Worm (Caenorhabditis elegans) whole organism, L1 larva: ENCODE results near the gene T04H1.12.

Experiments used
- F16B12.6 ChIP-seq: fragments of 150-350 bp; optimal IDR thresholded peaks from 2 replicates; lab custom pipeline; 2014; ENCODE audit warnings: missing biosample characterization, missing genetic modification characterization
- ama-1 ChIP-seq: fragments of 150-350 bp; optimal IDR thresholded peaks from 2 replicates; lab custom pipeline; 2014
- efl-3 ChIP-seq: fragments of 200-800 bp; sonication (Bioruptor generic); optimal IDR thresholded peaks from 2 replicates; lab custom pipeline; 2018; ENCODE audit warnings: mild to moderate bottlenecking, missing genetic modification characterization, missing compliant biosample characterization
- isw-1 ChIP-seq: fragments of 200-800 bp; sonication (Bioruptor generic); IDR thresholded peaks from 2 replicates; pipeline ENCODE4 v1.3.6; 2022; ENCODE audit warnings: missing genetic modification characterization, missing compliant biosample characterization
- lin-39 ChIP-seq: fragments of 150-350 bp; optimal IDR thresholded peaks from 2 replicates; lab custom pipeline; 2014; ENCODE audit warnings: missing biosample characterization, missing genetic modification reagents, missing genetic modification characterization
- nhr-11 ChIP-seq: fragments of 150-350 bp; optimal IDR thresholded peaks from 2 replicates; lab custom pipeline; 2014; ENCODE audit warnings: missing biosample characterization, missing genetic modification characterization
- nhr-76 ChIP-seq: sonication (generic microtip); optimal IDR thresholded peaks from 2 replicates; lab custom pipeline; 2017; ENCODE audit warnings: missing biosample characterization, missing genetic modification characterization
- pqm-1 ChIP-seq: sonication (generic microtip); optimal IDR thresholded peaks from 3 replicates; lab custom pipeline; 2017; ENCODE audit warnings: missing biosample characterization, missing genetic modification characterization
- snpc-4 ChIP-seq: fragments of 150-350 bp; optimal IDR thresholded peaks from 2 replicates; lab custom pipeline; 2014; ENCODE audit warnings: missing biosample characterization, missing genetic modification characterization
- sptf-1 ChIP-seq: fragments of 150-350 bp; optimal IDR thresholded peaks from 2 replicates; lab custom pipeline; 2014; ENCODE audit warnings: missing biosample characterization, missing genetic modification characterization
- unc-62 ChIP-seq: fragments of 150-350 bp; optimal IDR thresholded peaks from 2 replicates; lab custom pipeline; 2014; ENCODE audit warnings: missing biosample characterization, missing genetic modification reagents, missing genetic modification characterization
- unc-98 ChIP-seq: fragments of 200-800 bp; sonication (Bioruptor generic); IDR thresholded peaks from 2 replicates; pipeline ENCODE4 v1.3.6; 2022; ENCODE audit warnings: missing genetic modification characterization, missing compliant biosample characterization
- zag-1 ChIP-seq: fragments of 150-350 bp; optimal IDR thresholded peaks from 2 replicates; lab custom pipeline; 2014; ENCODE audit warnings: missing biosample characterization, missing genetic modification characterization

DNA sequence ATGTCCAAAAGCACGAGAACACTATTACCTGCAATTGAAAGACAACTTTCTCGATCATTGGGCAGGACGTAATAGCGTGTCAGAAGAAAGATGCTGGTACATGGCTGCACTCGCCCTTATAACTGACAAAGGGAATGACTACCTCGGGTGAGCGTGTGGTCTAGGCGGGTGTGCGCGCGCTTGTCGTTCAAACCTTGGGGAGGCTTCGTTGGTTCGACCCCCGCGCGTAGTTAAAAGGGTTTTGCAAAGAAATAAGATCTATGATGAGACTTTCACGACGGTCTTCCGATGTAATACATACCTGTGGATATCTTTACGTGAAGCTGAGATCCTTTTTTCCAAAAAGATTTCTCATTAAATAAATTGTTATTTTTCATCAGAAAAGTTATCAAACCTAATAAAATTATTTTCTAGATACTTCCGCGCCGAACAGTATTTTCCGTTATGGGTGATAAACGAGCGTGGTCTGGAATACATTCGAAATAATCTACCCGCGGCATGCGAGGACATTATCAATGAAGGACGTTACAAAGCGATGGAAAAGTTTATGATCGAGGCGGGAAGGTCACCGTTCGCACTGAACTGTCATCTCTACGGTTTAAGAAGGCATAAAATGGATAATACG, 48.1 kb downstream of the T04H1.12 start:
- no peak for TF ChIP-seq sptf-1 (tag; lab: Kevin White, UChicago)
- no peak for TF ChIP-seq F16B12.6
- peak; percentile 71 for TF ChIP-seq ama-1
- TF ChIP-seq snpc-4 (tag; lab: Kevin White, UChicago): peak; percentile 57
- peak; percentile 23; the same call in 1 of the 2 replicates for TF ChIP-seq isw-1
- no peak for TF ChIP-seq unc-62 (GFP tag; lab: Kevin White, UChicago)
- peak; percentile 74 for TF ChIP-seq unc-98 (GFP tag; lab: Robert Waterston, UW)
- peak; percentile 84 for TF ChIP-seq efl-3 (GFP tag; lab: Kevin White, UChicago)
- TF ChIP-seq nhr-11 (tag; lab: Kevin White, UChicago): peak; percentile 19
- peak; percentile 16 for TF ChIP-seq lin-39 (tag; lab: Kevin White, UChicago)
- TF ChIP-seq pqm-1: peak; percentile 80
- no peak for TF ChIP-seq zag-1
- TF ChIP-seq nhr-76: peak; percentile 78
